Worm (Caenorhabditis elegans) whole organism, mixed stage, embryonic: ENCODE results near the gene idpa-1.

ENCODE experiments used
- bed-3 ChIP-seq: fragments of 200-800 bp; sonication (Bioruptor generic); optimal IDR thresholded peaks from 3 replicates; lab custom pipeline; 2018; ENCODE audit warnings: mild to moderate bottlenecking, missing genetic modification characterization, moderate library complexity, missing compliant biosample characterization
- ceh-39 ChIP-seq: fragments of 150-350 bp; optimal IDR thresholded peaks from 2 replicates; lab custom pipeline; 2014; ENCODE audit warnings: missing biosample characterization, missing genetic modification characterization
- mab-5 ChIP-seq: fragments of 150-350 bp; optimal IDR thresholded peaks from 2 replicates; lab custom pipeline; 2014; ENCODE audit warnings: missing biosample characterization, missing genetic modification characterization
- nhr-12 ChIP-seq: fragments of 150-350 bp; optimal IDR thresholded peaks from 2 replicates; lab custom pipeline; 2014; ENCODE audit warnings: missing biosample characterization, missing genetic modification characterization
- nhr-237 ChIP-seq: fragments of 150-350 bp; optimal IDR thresholded peaks from 2 replicates; lab custom pipeline; 2014; ENCODE audit warnings: missing biosample characterization, missing genetic modification characterization
- nhr-76 ChIP-seq: sonication (generic microtip); optimal IDR thresholded peaks from 2 replicates; lab custom pipeline; 2017; ENCODE audit warnings: missing biosample characterization, missing genetic modification characterization
- snpc-4 ChIP-seq: fragments of 150-350 bp; optimal IDR thresholded peaks from 2 replicates; lab custom pipeline; 2014; ENCODE audit warnings: missing biosample characterization, missing genetic modification characterization
- tbx-8 ChIP-seq: fragments of 200-800 bp; sonication (Bioruptor generic); optimal IDR thresholded peaks from 2 replicates; lab custom pipeline; 2018; ENCODE audit warnings: mild to moderate bottlenecking, missing genetic modification characterization, moderate library complexity, missing compliant biosample characterization
- unc-39 ChIP-seq: fragments of 150-350 bp; optimal IDR thresholded peaks from 2 replicates; lab custom pipeline; 2014; ENCODE audit warnings: missing biosample characterization, missing genetic modification characterization
- unc-62 ChIP-seq: fragments of 150-350 bp; optimal IDR thresholded peaks from 2 replicates; lab custom pipeline; 2014; ENCODE audit warnings: missing biosample characterization, missing genetic modification reagents, missing genetic modification characterization
- ztf-11 ChIP-seq: fragments of 150-350 bp; optimal IDR thresholded peaks from 2 replicates; lab custom pipeline; 2014; ENCODE audit warnings: missing biosample characterization, missing genetic modification characterization

ce11 chrIII:2858334-2858733 is 42.7 kb downstream of the idpa-1 start:
- TF ChIP-seq tbx-8 (GFP tag; lab: Kevin White, UChicago) = no peak
- no peak for TF ChIP-seq nhr-237 (tag; lab: Kevin White, UChicago)
- no peak for TF ChIP-seq nhr-12 (tag; lab: Kevin White, UChicago)
- TF ChIP-seq unc-62 (GFP tag; lab: Kevin White, UChicago) = no peak
- TF ChIP-seq nhr-76 = no peak
- TF ChIP-seq ztf-11 (tag; lab: Kevin White, UChicago) = no peak
- TF ChIP-seq bed-3 (GFP tag; lab: Kevin White, UChicago) = no peak
- TF ChIP-seq ceh-39 = no peak
- TF ChIP-seq mab-5 (tag; lab: Kevin White, UChicago) = no peak
- TF ChIP-seq unc-39 (tag; lab: Kevin White, UChicago) = no peak
- no peak for TF ChIP-seq snpc-4 (tag; lab: Kevin White, UChicago)
